Worm (Caenorhabditis elegans): Measurements from ENCODE around the gene F13A2.3.
A peak's percentile ranks its signal among the peaks of the same experiment; 100 is the strongest.

The F13A2.3 gene

ce11 chrV:4364517-4364916 is 31.6 kb downstream of the F13A2.3 start, which contains the start of gene grl-13:
Gene grl-13 (minus strand): TSS chrV:4364617.
- TF ChIP-seq C34F6.9 (tag; optimal IDR thresholded peaks at IDR 0.05): no peak
- no peak for TF ChIP-seq nhr-237 (tag; optimal IDR thresholded peaks at IDR 0.05)
- no peak for TF ChIP-seq nhr-11 (tag; optimal IDR thresholded peaks at IDR 0.05)
- no peak for TF ChIP-seq snpc-4 (tag; optimal IDR thresholded peaks at IDR 0.05)
- TF ChIP-seq aly-2 (tag; optimal IDR thresholded peaks at IDR 0.05): no peak
- no peak for TF ChIP-seq F13H6.1 (tag; optimal IDR thresholded peaks at IDR 0.05)
- no peak for TF ChIP-seq unc-55 (GFP tag; optimal IDR thresholded peaks at IDR 0.05)
- no peak for TF ChIP-seq ama-1 (optimal IDR thresholded peaks at IDR 0.05)
- no peak for TF ChIP-seq egl-27 (tag; optimal IDR thresholded peaks at IDR 0.05)
- no peak for TF ChIP-seq mdl-1 (tag; optimal IDR thresholded peaks at IDR 0.05)
- TF ChIP-seq ceh-82 (tag; optimal IDR thresholded peaks at IDR 0.05): no peak
- TF ChIP-seq crh-2 (tag; optimal IDR thresholded peaks at IDR 0.05): no peak
- TF ChIP-seq nhr-21 (tag; optimal IDR thresholded peaks at IDR 0.05): no peak
- no peak for TF ChIP-seq zag-1 (tag; optimal IDR thresholded peaks at IDR 0.05)
- no peak for TF ChIP-seq ztf-11 (tag; optimal IDR thresholded peaks at IDR 0.05)
- TF ChIP-seq nhr-77 (tag; optimal IDR thresholded peaks at IDR 0.05): no peak

ce11 chrV:4361505-4361904 is 34.7 kb downstream of the F13A2.3 start, which contains the start of gene F32D1.3:
Gene F32D1.3 (minus strand): TSS chrV:4361569.
- TF ChIP-seq elt-1 (tag; optimal IDR thresholded peaks at IDR 0.05) (peak; percentile 10), skn-1 (tag; optimal IDR thresholded peaks at IDR 0.05) (no peak), ceh-16 (tag; optimal IDR thresholded peaks at IDR 0.05) (peak; percentile 43), dmd-4 (tag; optimal IDR thresholded peaks at IDR 0.05) (no peak), lsy-2 (tag; optimal IDR thresholded peaks at IDR 0.05) (no peak), nhr-25 (tag; optimal IDR thresholded peaks at IDR 0.05) (peak; percentile 31), ztf-1 (GFP tag; conservative IDR thresholded peaks at IDR 0.05) (no peak), ceh-82 (tag; optimal IDR thresholded peaks at IDR 0.05) (no peak), sma-3 (GFP tag; optimal IDR thresholded peaks at IDR 0.05) (no peak), sma-9 (GFP tag; optimal IDR thresholded peaks at IDR 0.05) (peak; percentile 53), sma-9 (tag; optimal IDR thresholded peaks at IDR 0.05) (no peak), R02D3.7 (tag; optimal IDR thresholded peaks at IDR 0.05) (no peak), nhr-77 (tag; optimal IDR thresholded peaks at IDR 0.05) (no peak), ztf-11 (tag; optimal IDR thresholded peaks at IDR 0.05) (no peak), gmeb-1 (tag; optimal IDR thresholded peaks at IDR 0.05) (no peak), fos-1 (tag; optimal IDR thresholded peaks at IDR 0.05) (no peak), mbf-1 (tag; optimal IDR thresholded peaks at IDR 0.05) (no peak), unc-55 (GFP tag; optimal IDR thresholded peaks at IDR 0.05) (no peak), zag-1 (tag; optimal IDR thresholded peaks at IDR 0.05) (no peak), lin-11 (tag; optimal IDR thresholded peaks at IDR 0.05) (no peak), mdl-1 (tag; optimal IDR thresholded peaks at IDR 0.05) (peak in 1 of 2 experiments; percentile 31), nhr-23 (tag; optimal IDR thresholded peaks at IDR 0.05) (no peak), mab-5 (tag; optimal IDR thresholded peaks at IDR 0.05) (no peak), F13H6.1 (tag; optimal IDR thresholded peaks at IDR 0.05) (no peak)

- TF ChIP-seq aly-2 (tag; optimal IDR thresholded peaks at IDR 0.05) (no peak), lin-39 (tag; optimal IDR thresholded peaks at IDR 0.05) (no peak), sem-4 (tag; optimal IDR thresholded peaks at IDR 0.05) (no peak), nhr-11 (tag; optimal IDR thresholded peaks at IDR 0.05) (no peak), egl-27 (tag; optimal IDR thresholded peaks at IDR 0.05) (no peak), nhr-237 (tag; optimal IDR thresholded peaks at IDR 0.05) (no peak), nhr-6 (tag; optimal IDR thresholded peaks at IDR 0.05) (no peak), mdl-1 (tag; optimal IDR thresholded peaks at IDR 0.05) (no peak), unc-62 (GFP tag; optimal IDR thresholded peaks at IDR 0.05) (no peak), ztf-4 (tag; optimal IDR thresholded peaks at IDR 0.05) (no peak), unc-55 (GFP tag; optimal IDR thresholded peaks at IDR 0.05) (no peak), gmeb-1 (tag; optimal IDR thresholded peaks at IDR 0.05) (no peak), ama-1 (optimal IDR thresholded peaks at IDR 0.05) (no peak), R02D3.7 (tag; optimal IDR thresholded peaks at IDR 0.05) (no peak), nhr-21 (tag; optimal IDR thresholded peaks at IDR 0.05) (no peak), ztf-1 (GFP tag; conservative IDR thresholded peaks at IDR 0.05) (no peak), blmp-1 (tag; optimal IDR thresholded peaks at IDR 0.05; ENCODE audit: insufficient read depth) (no peak)
Measured at ce11 chrV:4360018-4360417, 36.1 kb downstream of the F13A2.3 start.

ce11 chrV:4359127-4359526 is 37.0 kb downstream of the F13A2.3 start:
- TF ChIP-seq nhr-21 (tag; optimal IDR thresholded peaks at IDR 0.05) (no peak), peb-1 (tag; optimal IDR thresholded peaks at IDR 0.05) (no peak), Y55F3AM.14 (GFP tag; optimal IDR thresholded peaks at IDR 0.05) (no peak), lin-11 (tag; optimal IDR thresholded peaks at IDR 0.05) (no peak), unc-39 (tag; optimal IDR thresholded peaks at IDR 0.05) (no peak), unc-62 (GFP tag; optimal IDR thresholded peaks at IDR 0.05) (no peak), dmd-4 (tag; optimal IDR thresholded peaks at IDR 0.05) (no peak), ceh-82 (tag; optimal IDR thresholded peaks at IDR 0.05) (no peak)
